Worm (Caenorhabditis elegans) whole organism, midembryonic: ENCODE results near the gene mlc-3.

Experiments used
- cog-1 ChIP-seq: sonication (generic microtip); optimal IDR thresholded peaks from 2 replicates; lab custom pipeline; 2016; ENCODE audit warnings: missing genetic modification characterization, missing compliant biosample characterization
- flt-1 ChIP-seq: fragments of 200-800 bp; sonication (Bioruptor generic); IDR thresholded peaks from 2 replicates; pipeline ENCODE4 v1.3.6; 2022; ENCODE audit warnings: missing genetic modification characterization, missing compliant biosample characterization
- klf-2 ChIP-seq: fragments of 200-800 bp; sonication (Bioruptor generic); conservative IDR thresholded peaks from 2 replicates; pipeline ENCODE4 v1.3.6; 2022; ENCODE audit warnings: missing genetic modification reagents, missing genetic modification characterization, missing compliant biosample characterization
- med-1 ChIP-seq: sonication (generic microtip); optimal IDR thresholded peaks from 2 replicates; lab custom pipeline; 2017; ENCODE audit warnings: missing genetic modification characterization, mild to moderate bottlenecking, missing compliant biosample characterization, antibody characterized with exemption, missing genetic modification reagents; ENCODE audit not compliant: insufficient read depth
- ref-1 ChIP-seq: fragments of 200-800 bp; sonication (Bioruptor generic); conservative IDR thresholded peaks from 2 replicates; pipeline ENCODE4 v1.3.6; 2022; ENCODE audit warnings: missing genetic modification reagents, missing genetic modification characterization, missing compliant biosample characterization
- tab-1 ChIP-seq: fragments of 200-800 bp; sonication (Bioruptor generic); IDR thresholded peaks from 2 replicates; pipeline ENCODE4 v1.3.6; 2022; ENCODE audit warnings: missing genetic modification characterization, missing compliant biosample characterization
- ztf-23 ChIP-seq: fragments of 200-800 bp; sonication (Bioruptor generic); IDR thresholded peaks from 2 replicates; pipeline ENCODE4 v1.3.6; 2022; ENCODE audit warnings: missing genetic modification reagents, missing genetic modification characterization, missing compliant biosample characterization

- TF ChIP-seq flt-1 (GFP tag; lab: Robert Waterston, UW) (0 out of 2 replicates have a peak, but pooled peaks have one; percentile 31), ref-1 (no peak), ztf-23 (GFP tag; lab: Robert Waterston, UW) (no peak), cog-1 (tag; lab: Kevin White, UChicago) (no peak), tab-1 (GFP tag; lab: Robert Waterston, UW) (no peak), med-1 (GFP tag; lab: Kevin White, UChicago) (no peak), klf-2 (GFP tag; lab: Robert Waterston, UW) (no peak)
These were observed 12.7 kb upstream of the mlc-3 start, which contains the start of gene F09F7.6 for ce11 chrIII:5552072-5552667.
